Worm (Caenorhabditis elegans): ENCODE results near the gene snf-11.

- TF ChIP-seq ceh-90 (tag; optimal IDR thresholded peaks at IDR 0.05) = no peak
- TF ChIP-seq snpc-4 (tag; optimal IDR thresholded peaks at IDR 0.05) = no peak
- no peak for TF ChIP-seq nhr-28 (tag; optimal IDR thresholded peaks at IDR 0.05)
- peak; percentile 60 for TF ChIP-seq unc-130 (tag; optimal IDR thresholded peaks at IDR 0.05)
- TF ChIP-seq ces-1 (GFP tag; optimal IDR thresholded peaks at IDR 0.05) = no peak
- TF ChIP-seq nhr-77 (tag; optimal IDR thresholded peaks at IDR 0.05) = no peak
Observed at ce11 chrV:11308915-11309314, 669 bp upstream of the snf-11 start.

Measured in whole organism, L1 larva.